Fruit fly (Drosophila melanogaster) S2 (cell line): Measurements from ENCODE around the gene Cp38.

Experiments used
- CG8478 ChIP-seq: fragments of >200 bp; optimal IDR thresholded peaks from 2 replicates; lab custom pipeline; 2018
- CTCF ChIP-seq, 2 experiments: fragments of >200 bp; optimal IDR thresholded peaks; 2 replicates each; lab custom pipeline; 2018

Cp38 gene

dm6 chrX:8459452-8460040 is 22.1 kb upstream of the Cp38 start:
- TF ChIP-seq CG8478 (lab: Kevin White, UChicago) (no peak), CTCF (optimal IDR thresholded peaks at IDR 0.05; lab: Kevin White, UChicago) (no peak)

DNA sequence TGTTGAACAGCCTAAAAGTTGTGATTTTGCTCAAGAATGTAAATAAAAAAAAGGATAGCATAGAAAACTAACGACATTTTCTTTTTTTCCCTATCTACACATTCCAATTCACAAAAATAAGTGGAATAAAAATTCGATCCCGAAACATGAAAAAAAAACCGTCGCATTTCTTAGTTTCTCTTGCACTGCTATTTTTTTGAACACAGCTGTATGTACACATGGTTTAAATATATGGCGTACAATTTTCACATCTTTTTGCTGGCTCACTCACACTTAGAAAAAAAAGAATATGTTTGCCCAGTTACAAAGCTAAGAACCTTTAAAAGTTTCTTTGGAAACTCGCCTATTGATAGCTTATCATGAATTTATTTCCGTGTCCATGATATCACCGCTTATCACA is 21.4 kb upstream of the Cp38 start:
- TF ChIP-seq CG8478 (lab: Kevin White, UChicago) (no peak), CTCF (optimal IDR thresholded peaks at IDR 0.05; lab: Kevin White, UChicago) (no peak)

DNA sequence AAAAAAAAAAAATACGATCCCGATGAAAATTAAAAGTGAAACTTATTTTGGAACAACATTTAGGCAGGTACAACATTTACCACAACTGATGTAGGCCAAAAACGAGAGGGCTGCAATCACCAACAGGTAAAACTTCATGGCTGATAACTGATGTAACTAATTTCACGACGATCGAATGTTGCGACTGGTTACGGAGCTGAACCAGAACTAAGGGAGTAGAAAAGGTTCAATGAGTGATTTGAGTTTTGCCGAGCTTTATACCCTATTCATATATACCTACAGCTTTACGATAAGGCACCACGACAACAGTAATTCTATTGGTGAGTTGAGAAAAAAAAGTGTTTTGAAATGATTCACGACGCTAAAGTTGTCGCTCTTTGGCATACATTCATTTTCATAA is 21.0 kb upstream of the Cp38 start, which contains the start of gene CG15347:
TSS of gene CG15347 (minus strand) at position 213 of the 400 bp plus-strand sequence.
- no peak for TF ChIP-seq CTCF (optimal IDR thresholded peaks at IDR 0.05; lab: Kevin White, UChicago)
- no peak for TF ChIP-seq CG8478 (lab: Kevin White, UChicago)

DNA sequence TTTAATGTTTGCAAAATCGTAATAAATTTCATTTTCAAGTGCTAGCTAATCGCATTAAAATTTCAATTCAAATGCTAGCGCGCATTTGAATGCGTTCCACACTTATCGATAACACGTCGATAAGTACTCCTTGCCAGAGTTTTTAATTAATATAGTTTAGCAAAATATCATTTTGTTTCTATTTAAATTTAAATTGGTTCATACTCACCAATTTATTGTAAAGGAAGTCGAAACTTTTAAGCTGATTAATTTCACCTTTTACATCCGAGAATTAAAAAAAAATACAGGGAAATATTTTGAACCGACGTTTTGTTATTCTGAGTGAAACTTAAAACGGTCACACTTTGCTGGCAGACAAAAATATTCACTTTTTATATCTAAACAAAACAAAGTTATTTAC is 20.5 kb upstream of the Cp38 start, which contains the start of gene Es2:
TSS of gene Es2 (plus strand) at position 333 of the 400 bp plus-strand sequence.
- TF ChIP-seq CG8478 (lab: Kevin White, UChicago) (no peak), CTCF (optimal IDR thresholded peaks at IDR 0.05; lab: Kevin White, UChicago) (no peak)

dm6 chrX:8464378-8465036 is 17.1 kb upstream of the Cp38 start, which contains the start of gene Sptr:
TSS of gene Sptr (minus strand) at chrX:8464438.
- TF ChIP-seq CG8478 (lab: Kevin White, UChicago) = no peak
- no peak for TF ChIP-seq CTCF (optimal IDR thresholded peaks at IDR 0.05; lab: Kevin White, UChicago)

dm6 chrX:8466729-8467215 is 14.9 kb upstream of the Cp38 start:
- no peak for TF ChIP-seq CG8478 (lab: Kevin White, UChicago)
- no peak for TF ChIP-seq CTCF (optimal IDR thresholded peaks at IDR 0.05; lab: Kevin White, UChicago)

DNA sequence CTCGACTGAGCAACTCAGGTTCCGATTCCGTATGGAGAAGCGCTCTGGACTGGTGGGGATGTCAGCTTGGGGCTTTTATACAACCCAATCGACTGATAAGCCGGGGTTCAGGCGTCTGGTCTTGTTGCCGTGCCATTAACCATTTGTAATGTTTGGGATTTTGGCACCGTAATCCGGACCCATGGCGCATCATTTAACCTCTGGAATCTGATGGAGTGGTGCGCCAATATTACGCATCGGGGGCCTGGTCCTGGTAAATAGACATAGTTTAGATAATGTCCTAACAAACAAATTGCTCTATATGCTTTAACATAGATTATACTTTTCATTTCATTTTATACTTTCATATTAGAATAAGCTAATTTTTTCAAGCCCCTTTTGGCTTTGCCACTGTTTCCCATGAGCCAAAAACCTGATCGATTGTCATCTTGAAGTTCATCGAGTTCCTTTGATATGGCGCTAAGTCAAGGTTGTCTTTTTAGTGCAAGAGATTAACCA is 12.6 kb upstream of the Cp38 start, which contains the start of gene CG12116:
TSS of gene CG12116 (minus strand) at position 51 of the 498 bp plus-strand sequence.
- TF ChIP-seq CG8478 (lab: Kevin White, UChicago) (no peak), CTCF (optimal IDR thresholded peaks at IDR 0.05; lab: Kevin White, UChicago) (no peak)

dm6 chrX:8469606-8470005 is 12.0 kb upstream of the Cp38 start:
- TF ChIP-seq CG8478 (lab: Kevin White, UChicago) (no peak), CTCF (optimal IDR thresholded peaks at IDR 0.05; lab: Kevin White, UChicago) (no peak)

- TF ChIP-seq CTCF (optimal IDR thresholded peaks at IDR 0.05; lab: Kevin White, UChicago) (no peak), CG8478 (lab: Kevin White, UChicago) (no peak)
Observed at dm6 chrX:8470588-8470987, 11.0 kb upstream of the Cp38 start, which contains the start of gene Cp7Fa. TSS of gene Cp7Fa (plus strand) at chrX:8470888.

DNA sequence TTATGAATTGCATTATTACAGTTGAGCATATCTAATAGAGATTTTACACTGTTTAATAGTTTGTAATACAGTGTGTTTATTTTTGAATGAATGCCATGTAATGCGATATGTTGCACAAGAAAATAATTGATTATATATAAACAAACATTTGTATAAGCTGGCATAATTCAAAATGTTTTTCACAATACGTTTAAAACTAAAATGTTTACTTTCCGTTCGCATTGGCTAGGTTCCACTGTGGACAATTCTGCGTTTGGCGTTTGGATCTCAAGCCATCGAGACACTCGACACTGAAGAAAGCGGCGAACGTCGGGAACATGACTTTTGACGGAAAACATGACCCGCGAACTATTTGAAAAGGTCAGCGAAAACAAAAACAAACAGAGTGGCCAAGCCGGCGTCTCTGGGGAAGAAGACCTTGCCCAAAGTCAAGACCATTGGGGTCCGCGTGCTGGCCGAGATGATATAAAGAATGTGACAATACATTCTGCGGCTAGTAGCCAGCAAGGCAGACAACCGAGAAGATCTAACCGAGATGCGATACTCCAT is 8.2 kb upstream of the Cp38 start, which contains the start of gene Cp7Fb:
TSS of gene Cp7Fb (plus strand) at position 499 of the 549 bp plus-strand sequence.
- TF ChIP-seq CTCF (optimal IDR thresholded peaks at IDR 0.05; lab: Kevin White, UChicago) (no peak), CG8478 (lab: Kevin White, UChicago) (no peak)

- no peak for TF ChIP-seq CG8478 (lab: Kevin White, UChicago)
- no peak for TF ChIP-seq CTCF (optimal IDR thresholded peaks at IDR 0.05; lab: Kevin White, UChicago)
Observed at dm6 chrX:8475657-8476056, 6.0 kb upstream of the Cp38 start.

DNA sequence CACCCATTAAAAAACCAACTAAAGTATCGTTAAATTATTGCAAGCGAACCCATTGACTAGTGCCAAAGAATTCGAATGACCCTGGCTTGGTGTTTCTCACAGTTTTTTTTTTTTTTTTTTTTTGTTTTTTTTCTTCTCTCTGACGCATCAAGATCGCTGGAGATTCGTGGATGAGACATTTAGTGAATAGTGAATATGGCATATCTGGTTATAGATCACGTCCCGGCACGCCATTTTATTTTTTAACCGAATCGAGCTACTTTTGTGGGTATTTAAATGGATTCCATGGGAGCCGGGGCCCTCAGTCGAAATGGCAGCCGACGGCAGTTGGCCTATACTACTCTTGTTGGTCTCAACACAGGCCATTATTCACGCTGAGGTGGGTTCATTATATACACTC is 4.8 kb upstream of the Cp38 start, which contains the start of gene Cp7Fc:
TSS of gene Cp7Fc (plus strand) at position 301 of the 400 bp plus-strand sequence.
- TF ChIP-seq CG8478 (lab: Kevin White, UChicago) (no peak), CTCF (optimal IDR thresholded peaks at IDR 0.05; lab: Kevin White, UChicago) (no peak)

DNA sequence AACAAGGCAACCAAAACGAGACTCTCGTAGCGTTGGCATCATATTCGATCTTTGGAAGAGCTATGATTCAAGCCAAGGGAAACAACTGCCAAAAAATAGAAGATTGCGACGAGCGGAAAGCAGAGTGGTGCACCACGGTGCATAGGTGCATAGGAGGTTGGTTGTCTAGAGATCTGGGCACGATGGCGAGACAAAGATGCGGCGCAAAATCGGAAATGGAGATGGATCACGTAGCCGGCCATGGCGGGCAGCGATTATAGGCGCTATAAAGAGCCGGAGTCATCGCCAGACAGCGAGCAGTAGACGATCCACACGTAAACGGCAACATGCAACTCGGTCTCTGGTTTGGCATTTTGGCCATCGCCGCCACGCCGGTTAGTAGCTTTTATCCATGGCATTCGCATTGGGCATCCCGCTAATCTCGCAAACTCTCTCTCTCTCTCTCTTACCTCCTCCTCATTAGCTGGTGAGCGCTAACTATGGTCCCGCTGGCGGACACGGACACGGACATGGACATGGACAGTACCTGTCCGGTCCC is 2.5 kb upstream of the Cp38 start, which contains the start of gene Cp36:
TSS of gene Cp36 (plus strand) at position 289 of the 538 bp plus-strand sequence.
- TF ChIP-seq CG8478 (lab: Kevin White, UChicago) = no peak
- TF ChIP-seq CTCF (optimal IDR thresholded peaks at IDR 0.05; lab: Kevin White, UChicago) = no peak

dm6 chrX:8483671-8484070 is 2.0 kb downstream of the Cp38 start, which contains the start of gene CG33223:
TSS of gene CG33223 (minus strand) at chrX:8483885.
- TF ChIP-seq CG8478 (lab: Kevin White, UChicago) (no peak), CTCF (optimal IDR thresholded peaks at IDR 0.05; lab: Kevin White, UChicago) (no peak)
